Fruit fly (Drosophila melanogaster): ENCODE measurements around the gene CG10845.

DNA sequence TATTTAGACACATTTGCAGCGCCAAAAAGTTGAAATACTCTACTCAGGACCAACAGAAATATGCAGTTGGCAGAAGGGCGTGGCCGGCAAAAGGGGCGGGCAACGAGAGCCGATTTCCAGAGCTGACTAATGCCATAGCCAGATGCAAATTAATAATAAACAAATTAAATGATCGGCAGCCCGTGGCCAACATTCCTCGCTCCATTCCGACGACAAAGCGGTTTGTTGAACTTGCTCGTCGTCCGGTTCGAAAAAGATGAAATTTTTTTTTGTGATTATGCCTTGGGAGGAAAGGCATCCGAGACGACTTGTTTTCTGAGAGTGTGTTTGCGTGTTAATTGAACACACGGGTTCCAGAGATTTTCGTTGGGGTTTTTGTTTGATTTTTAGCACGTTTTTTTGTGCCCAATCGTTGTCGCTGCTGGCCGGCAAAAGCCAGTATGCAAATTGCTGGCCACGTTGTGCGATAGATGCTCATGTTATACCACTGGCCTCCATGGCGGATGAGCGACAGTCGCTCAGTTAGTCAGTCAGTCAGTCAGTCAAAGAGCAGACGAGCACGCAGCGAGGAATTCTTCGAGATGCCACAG, 11.5 kb upstream of the CG10845 start:
- no peak for TF ChIP-seq bab1 (GFP tag; optimal IDR thresholded peaks at IDR 0.05)
- no peak for TF ChIP-seq kay (GFP tag; ENCODE audit: borderline replicate concordance)
- TF ChIP-seq CG7101 (tag; optimal IDR thresholded peaks at IDR 0.05): no peak
- no peak for TF ChIP-seq CG12768 (GFP tag; optimal IDR thresholded peaks at IDR 0.05)
- no peak for TF ChIP-seq Hr96 (GFP tag; optimal IDR thresholded peaks at IDR 0.05)

All from whole organism, adult.